Fruit fly (Drosophila melanogaster) whole organism, embryonic: ENCODE data around the gene CG3625.

Experiments used
- Asciz ChIP-seq: fragments of 200-800 bp; sonication (Bioruptor generic); optimal IDR thresholded peaks from 2 replicates; lab custom pipeline; 2017; ENCODE audit warnings: missing biosample characterization, mild to moderate bottlenecking, missing genetic modification characterization, missing genetic modification reagents
- CG11504 ChIP-seq: fragments of 200-800 bp; sonication (Bioruptor generic); optimal IDR thresholded peaks from 3 replicates; lab custom pipeline; 2019; ENCODE audit warnings: missing biosample characterization, mild to moderate bottlenecking, missing genetic modification characterization, moderate library complexity
- CG12071 ChIP-seq: fragments of 200-800 bp; sonication (Bioruptor generic); optimal IDR thresholded peaks from 3 replicates; lab custom pipeline; 2018; ENCODE audit warnings: missing biosample characterization, mild to moderate bottlenecking, missing genetic modification characterization
- CG12155 ChIP-seq: fragments of 200-800 bp; sonication (Bioruptor generic); optimal IDR thresholded peaks from 3 replicates; lab custom pipeline; 2016; ENCODE audit warnings: missing biosample characterization, missing genetic modification characterization
- CG13296 ChIP-seq: fragments of 200-800 bp; sonication (Bioruptor generic); optimal IDR thresholded peaks from 3 replicates; lab custom pipeline; 2018; ENCODE audit warnings: missing biosample characterization, mild to moderate bottlenecking, missing genetic modification characterization
- CG14441 ChIP-seq: fragments of 200-800 bp; sonication (Bioruptor generic); IDR thresholded peaks from 2 replicates; pipeline ENCODE4 v1.3.6; 2022; ENCODE audit warnings: missing biosample characterization, missing genetic modification characterization
- CG14860 ChIP-seq: fragments of 200-800 bp; sonication (Bioruptor generic); IDR thresholded peaks from 3 replicates; pipeline ENCODE4 v1.3.6; 2022; ENCODE audit warnings: missing biosample characterization, missing genetic modification characterization; ENCODE audit not compliant: partially characterized antibody
- CG15514 ChIP-seq: fragments of 200-800 bp; sonication (Bioruptor generic); optimal IDR thresholded peaks from 3 replicates; lab custom pipeline; 2017; ENCODE audit warnings: missing biosample characterization, missing genetic modification characterization, mild to moderate bottlenecking, moderate library complexity, missing genetic modification reagents
- CG17385 ChIP-seq: fragments of 200-800 bp; sonication (Bioruptor generic); optimal IDR thresholded peaks from 3 replicates; lab custom pipeline; 2018; ENCODE audit warnings: missing biosample characterization, mild to moderate bottlenecking, missing genetic modification characterization
- CG18599 ChIP-seq: fragments of 200-800 bp; sonication (Bioruptor generic); optimal IDR thresholded peaks from 3 replicates; lab custom pipeline; 2017; ENCODE audit warnings: missing biosample characterization, missing genetic modification characterization, mild to moderate bottlenecking, moderate library complexity, missing genetic modification reagents
- CG2199 ChIP-seq: fragments of 200-800 bp; sonication (Bioruptor generic); IDR thresholded peaks from 3 replicates; pipeline ENCODE4 v1.3.6; 2022; ENCODE audit warnings: missing biosample characterization, missing genetic modification characterization
- CG2202 ChIP-seq: fragments of 200-800 bp; sonication (Bioruptor generic); optimal IDR thresholded peaks from 2 replicates; lab custom pipeline; 2018; ENCODE audit warnings: missing biosample characterization, mild to moderate bottlenecking, missing genetic modification characterization
- CG30020 ChIP-seq: fragments of 200-800 bp; optimal IDR thresholded peaks from 2 replicates; lab custom pipeline; 2019; ENCODE audit warnings: missing biosample characterization, mild to moderate bottlenecking, missing genetic modification characterization, moderate library complexity
- CG30431 ChIP-seq: fragments of 200-800 bp; sonication (Bioruptor generic); optimal IDR thresholded peaks from 2 replicates; lab custom pipeline; 2017; ENCODE audit warnings: missing biosample characterization, missing genetic modification characterization
- CG31224 ChIP-seq: fragments of 200-800 bp; sonication (Bioruptor generic); IDR thresholded peaks from 2 replicates; pipeline ENCODE4 v1.3.6; 2022; ENCODE audit warnings: missing biosample characterization, missing genetic modification characterization
- CG32772 ChIP-seq: fragments of 200-800 bp; sonication (Bioruptor generic); IDR thresholded peaks from 2 replicates; pipeline ENCODE4 v1.3.6; 2022; ENCODE audit warnings: missing biosample characterization, missing genetic modification characterization
- CG34224 ChIP-seq: fragments of 200-800 bp; sonication (Bioruptor generic); IDR thresholded peaks from 3 replicates; pipeline ENCODE4 v1.3.6; 2022; ENCODE audit warnings: missing biosample characterization, missing genetic modification characterization; ENCODE audit not compliant: partially characterized antibody
- CG3847 ChIP-seq: fragments of 200-800 bp; sonication (Bioruptor generic); IDR thresholded peaks from 2 replicates; pipeline ENCODE4 v1.3.6; 2022; ENCODE audit warnings: missing biosample characterization, missing genetic modification characterization
- CG4730 ChIP-seq: fragments of 200-800 bp; sonication (Bioruptor generic); IDR thresholded peaks from 2 replicates; pipeline ENCODE4 v1.3.6; 2022; ENCODE audit warnings: missing biosample characterization, missing genetic modification characterization
- CG5245 ChIP-seq: fragments of 200-800 bp; sonication (Bioruptor generic); optimal IDR thresholded peaks from 3 replicates; lab custom pipeline; 2016; ENCODE audit warnings: missing biosample characterization, missing genetic modification characterization
- CG6272 ChIP-seq: fragments of 200-800 bp; sonication (Bioruptor generic); IDR thresholded peaks from 2 replicates; pipeline ENCODE4 v1.3.6; 2022; ENCODE audit warnings: missing biosample characterization, missing genetic modification characterization
- CG6689 ChIP-seq: fragments of 200-800 bp; sonication (Bioruptor generic); IDR thresholded peaks from 2 replicates; pipeline ENCODE4 v1.3.6; 2022; ENCODE audit warnings: missing biosample characterization, missing genetic modification characterization
- CG7928 ChIP-seq: fragments of 200-800 bp; sonication (Bioruptor generic); optimal IDR thresholded peaks from 2 replicates; lab custom pipeline; 2017; ENCODE audit warnings: missing biosample characterization, mild to moderate bottlenecking, missing genetic modification characterization
- CG8944 ChIP-seq: fragments of 200-800 bp; sonication (Bioruptor generic); optimal IDR thresholded peaks from 3 replicates; lab custom pipeline; 2016; ENCODE audit warnings: missing biosample characterization, missing genetic modification characterization
- CG9817 ChIP-seq: fragments of 200-800 bp; sonication (Bioruptor generic); optimal IDR thresholded peaks from 2 replicates; lab custom pipeline; 2018; ENCODE audit warnings: missing biosample characterization, mild to moderate bottlenecking, missing genetic modification characterization, moderate library complexity
- Deaf1 ChIP-seq: fragments of 200-800 bp; optimal IDR thresholded peaks from 3 replicates; lab custom pipeline; 2019; ENCODE audit warnings: missing biosample characterization, mild to moderate bottlenecking, missing genetic modification characterization, moderate library complexity
- Dll ChIP-seq: fragments of 200-800 bp; sonication (Bioruptor generic); IDR thresholded peaks from 4 replicates; pipeline ENCODE4 v1.3.6; 2022; ENCODE audit warnings: missing biosample characterization, missing genetic modification characterization; ENCODE audit not compliant: partially characterized antibody
- E2f2 ChIP-seq: fragments of 200-800 bp; sonication (Bioruptor generic); IDR thresholded peaks from 2 replicates; pipeline ENCODE4 v1.3.6; 2022; ENCODE audit warnings: missing biosample characterization, missing genetic modification characterization
- Hand ChIP-seq: fragments of 200-800 bp; sonication (Bioruptor generic); optimal IDR thresholded peaks from 2 replicates; lab custom pipeline; 2017; ENCODE audit warnings: mild to moderate bottlenecking, missing biosample characterization, missing genetic modification reagents, missing genetic modification characterization
- Hsf ChIP-seq: fragments of 200-800 bp; sonication (Bioruptor generic); optimal IDR thresholded peaks from 3 replicates; lab custom pipeline; 2016; ENCODE audit warnings: missing biosample characterization, missing genetic modification characterization
- Med ChIP-seq: fragments of 200-800 bp; sonication (Bioruptor generic); peaks from one replicate; lab custom pipeline; 2016; ENCODE audit warnings: missing biosample characterization, missing genetic modification characterization, mild to moderate bottlenecking, inconsistent platforms, moderate library complexity
- Mrtf ChIP-seq: fragments of 200-800 bp; sonication (Bioruptor generic); IDR thresholded peaks from 3 replicates; pipeline ENCODE4 v1.3.6; 2022; ENCODE audit warnings: missing biosample characterization, missing genetic modification characterization
- Oli ChIP-seq: fragments of 200-800 bp; sonication (Bioruptor generic); optimal IDR thresholded peaks from 2 replicates; lab custom pipeline; 2018; ENCODE audit warnings: missing biosample characterization, mild to moderate bottlenecking, missing genetic modification characterization, moderate library complexity
- PHDP ChIP-seq: fragments of 200-800 bp; sonication (Bioruptor generic); optimal IDR thresholded peaks from 3 replicates; lab custom pipeline; 2018; ENCODE audit warnings: missing biosample characterization, mild to moderate bottlenecking, missing genetic modification characterization, moderate library complexity
- Ptx1 ChIP-seq: fragments of 200-800 bp; sonication (Bioruptor generic); IDR thresholded peaks from 2 replicates; pipeline ENCODE4 v1.3.6; 2022; ENCODE audit warnings: missing biosample characterization, missing genetic modification characterization
- bbx ChIP-seq: fragments of 200-800 bp; sonication (Bioruptor generic); IDR thresholded peaks from 2 replicates; pipeline ENCODE4 v1.3.6; 2022; ENCODE audit warnings: missing biosample characterization, missing genetic modification characterization; ENCODE audit not compliant: partially characterized antibody
- croc ChIP-seq: fragments of 200-800 bp; sonication (Bioruptor generic); conservative IDR thresholded peaks from 3 replicates; pipeline ENCODE4 v1.3.6; 2022; ENCODE audit warnings: missing biosample characterization, missing genetic modification characterization
- esg ChIP-seq: fragments of 200-800 bp; sonication (Bioruptor generic); conservative IDR thresholded peaks from 2 replicates; pipeline ENCODE4 v1.3.6; 2022; ENCODE audit warnings: missing biosample characterization, missing genetic modification characterization
- fd64A ChIP-seq: fragments of 200-800 bp; sonication (Bioruptor generic); optimal IDR thresholded peaks from 3 replicates; lab custom pipeline; 2018; ENCODE audit warnings: missing biosample characterization, mild to moderate bottlenecking, missing genetic modification characterization
- fd96Cb ChIP-seq: fragments of 200-800 bp; sonication (Bioruptor generic); optimal IDR thresholded peaks from 2 replicates; lab custom pipeline; 2018; ENCODE audit warnings: missing biosample characterization, mild to moderate bottlenecking, missing genetic modification characterization, moderate library complexity
- hkb ChIP-seq, 2 experiments: fragments of 200-800 bp in 1 of 2; fragments of >200 bp in 1 of 2; sonication (Bioruptor generic) in 1 of 2; IDR thresholded peaks in 1 of 2; optimal IDR thresholded peaks in 1 of 2; 2 replicates each; pipeline versions ENCODE4 v1.3.6 to Lab custom; 2017 to 2022; ENCODE audit warnings: missing biosample characterization in 1 of 2, missing genetic modification characterization in 1 of 2
- luna ChIP-seq: fragments of 200-800 bp; sonication (Bioruptor generic); optimal IDR thresholded peaks from 2 replicates; lab custom pipeline; 2016; ENCODE audit warnings: missing biosample characterization, missing genetic modification characterization
- oc ChIP-seq: fragments of 200-800 bp; sonication (Bioruptor generic); optimal IDR thresholded peaks from 2 replicates; lab custom pipeline; 2018; ENCODE audit warnings: missing biosample characterization, mild to moderate bottlenecking, missing genetic modification characterization, moderate library complexity
- onecut ChIP-seq: fragments of 200-800 bp; sonication (Bioruptor generic); IDR thresholded peaks from 2 replicates; pipeline ENCODE4 v1.3.6; 2022; ENCODE audit warnings: missing biosample characterization, missing genetic modification characterization
- sd ChIP-seq: fragments of 200-800 bp; sonication (Bioruptor generic); optimal IDR thresholded peaks from 3 replicates; lab custom pipeline; 2018; ENCODE audit warnings: missing biosample characterization, mild to moderate bottlenecking, missing genetic modification characterization, moderate library complexity
- slbo ChIP-seq: fragments of 200-800 bp; sonication (Bioruptor generic); IDR thresholded peaks from 2 replicates; pipeline ENCODE4 v1.3.6; 2022; ENCODE audit warnings: missing biosample characterization, missing genetic modification characterization
- sna ChIP-seq: fragments of 200-800 bp; sonication (Bioruptor generic); IDR thresholded peaks from 2 replicates; pipeline ENCODE4 v1.3.6; 2022; ENCODE audit warnings: missing biosample characterization, missing genetic modification characterization; ENCODE audit not compliant: partially characterized antibody
- toy ChIP-seq: fragments of 200-800 bp; sonication (Bioruptor generic); IDR thresholded peaks from 2 replicates; pipeline ENCODE4 v1.3.6; 2022; ENCODE audit warnings: missing biosample characterization, missing genetic modification characterization
- wek ChIP-seq: fragments of 200-800 bp; sonication (Bioruptor generic); optimal IDR thresholded peaks from 3 replicates; lab custom pipeline; 2018; ENCODE audit warnings: missing biosample characterization, mild to moderate bottlenecking, missing genetic modification characterization, moderate library complexity
- zfh1 ChIP-seq: fragments of 200-800 bp; sonication (Bioruptor generic); IDR thresholded peaks from 3 replicates; pipeline ENCODE4 v1.3.6; 2022; ENCODE audit warnings: missing biosample characterization, missing genetic modification characterization

The CG3625 gene

DNA sequence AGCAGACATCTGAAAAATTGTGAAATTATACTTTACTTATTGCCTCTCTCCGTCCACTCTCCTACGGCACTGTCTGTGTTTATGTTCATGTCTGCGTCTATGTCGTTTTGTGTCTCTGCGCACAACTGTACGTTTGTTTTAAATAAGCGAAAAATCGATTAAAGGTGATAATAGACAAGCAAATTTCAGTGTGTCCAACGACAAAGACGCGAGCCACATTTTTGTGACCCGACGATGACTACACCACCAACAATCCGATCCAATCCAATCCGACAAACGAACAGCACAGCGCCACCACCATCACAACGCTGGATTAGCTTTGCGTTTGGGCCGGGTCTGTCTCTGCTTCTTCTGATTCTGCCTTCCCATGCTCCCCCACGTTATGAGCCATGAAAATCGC, 47.0 kb downstream of the CG3625 start:
- TF ChIP-seq CG8944 (GFP tag; lab: Kevin White, UChicago) (no peak), sd (tag; lab: Kevin White, UChicago) (peak; percentile 45), CG2199 (0 out of 3 replicates have a peak, but pooled peaks have one; percentile 11), Deaf1 (tag; lab: Kevin White, UChicago) (peak; percentile 67), oc (peak; percentile 9), CG12155 (peak; percentile 7), PHDP (tag; lab: Kevin White, UChicago) (no peak), CG14860 (GFP tag; lab: Robert Waterston, UW) (no peak), Med (GFP tag; lab: Kevin White, UChicago) (peak; percentile 69), CG17385 (GFP tag; lab: Kevin White, UChicago) (peak; percentile 14), onecut (peak; percentile 75), CG34224 (GFP tag; lab: Robert Waterston, UW) (no peak), bbx (GFP tag; lab: Robert Waterston, UW) (peak; percentile 12; the same call in 1 of the 2 replicates), Hand (no peak), E2f2 (GFP tag; lab: Robert Waterston, UW) (no peak), slbo (0 out of 2 replicates have a peak, but pooled peaks have one; percentile 3)

DNA sequence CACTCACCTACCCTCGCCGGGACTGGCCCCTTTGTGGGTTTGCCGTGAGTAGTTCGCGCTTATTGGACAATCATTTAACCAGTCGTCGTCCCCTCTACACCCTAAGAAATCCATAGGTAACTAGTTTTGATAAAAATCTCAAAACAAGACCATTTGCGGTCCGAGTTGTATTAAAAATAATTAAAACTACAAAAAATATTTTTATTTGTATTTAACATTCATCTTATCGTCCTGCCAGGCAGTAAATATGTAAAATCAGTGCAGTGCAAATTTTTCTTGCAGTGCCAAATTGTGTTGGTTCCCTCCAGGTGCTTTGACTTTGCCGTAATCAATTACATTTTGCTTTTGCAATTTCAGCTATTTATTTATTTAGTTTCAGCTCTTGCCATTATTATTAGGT, 47.8 kb downstream of the CG3625 start:
- TF ChIP-seq CG11504 (tag; lab: Kevin White, UChicago) (no peak), wek (GFP tag; lab: Kevin White, UChicago) (no peak), Mrtf (GFP tag; lab: Robert Waterston, UW) (no peak), Oli (tag; lab: Kevin White, UChicago) (peak; percentile 16), Dll (no peak), hkb (optimal IDR thresholded peaks at IDR 0.05; lab: Kevin White, UChicago) (no peak), hkb (GFP tag; IDR thresholded peaks at IDR 0.05; lab: Robert Waterston, UW) (peak; percentile 15; the same call in 1 of the 2 replicates), Ptx1 (GFP tag; lab: Robert Waterston, UW) (peak; percentile 46), CG18599 (GFP tag; lab: Kevin White, UChicago) (peak; percentile 67), CG5245 (no peak), CG6272 (GFP tag; lab: Robert Waterston, UW) (0 out of 2 replicates have a peak, but pooled peaks have one; percentile 21), CG32772 (GFP tag; lab: Robert Waterston, UW) (no peak), fd64A (GFP tag; lab: Kevin White, UChicago) (no peak), luna (no peak), esg (GFP tag; lab: Robert Waterston, UW) (peak; percentile 20; the same call in 1 of the 2 replicates), CG30020 (no peak), CG12071 (GFP tag; lab: Kevin White, UChicago) (no peak), sna (GFP tag; lab: Robert Waterston, UW) (no peak), CG6689 (GFP tag; lab: Robert Waterston, UW) (peak; percentile 36; the same call in 1 of the 2 replicates), CG31224 (GFP tag; lab: Robert Waterston, UW) (no peak), croc (no peak), CG9817 (tag; lab: Kevin White, UChicago) (peak; percentile 24), fd96Cb (tag; lab: Kevin White, UChicago) (peak; percentile 11), CG14441 (GFP tag; lab: Robert Waterston, UW) (peak; percentile 54; the same call in 1 of the 2 replicates), zfh1 (no peak), CG2202 (tag; lab: Kevin White, UChicago) (no peak), toy (GFP tag; lab: Robert Waterston, UW) (no peak), Hsf (GFP tag; lab: Kevin White, UChicago) (no peak), CG7928 (no peak), CG3847 (no peak), Asciz (GFP tag; lab: Kevin White, UChicago) (no peak), CG15514 (peak; percentile 29), CG30431 (GFP tag; lab: Kevin White, UChicago) (no peak), CG4730 (peak; percentile 44; the same call in 1 of the 2 replicates), CG13296 (GFP tag; lab: Kevin White, UChicago) (peak; percentile 3)
